Worm (Caenorhabditis elegans): ENCODE results near the gene nxf-1.

The nxf-1 gene

DNA sequence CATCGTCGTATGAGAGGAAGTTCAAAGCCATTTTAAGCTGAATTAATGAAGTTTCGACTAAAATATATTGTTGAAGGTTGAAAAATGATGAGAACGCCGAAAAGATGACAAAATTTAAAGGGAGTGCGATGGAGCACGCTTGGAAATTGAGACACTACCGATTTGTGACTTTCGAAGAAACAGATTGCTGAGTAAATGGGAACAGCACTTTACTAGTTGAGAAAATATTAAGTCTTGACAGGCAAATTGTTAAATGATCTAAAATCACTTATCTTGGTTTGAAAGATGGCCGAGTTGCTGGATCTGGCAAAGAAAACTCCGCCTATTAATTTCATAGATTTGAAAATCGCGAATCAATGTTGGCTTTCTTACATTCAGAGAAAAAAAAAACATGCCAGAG, 8.5 kb upstream of the nxf-1 start, which contains the start of gene rpoa-12:
Gene rpoa-12 (minus strand): TSS at position 37 of the 400 bp plus-strand sequence.
- TF ChIP-seq unc-130 (tag; optimal IDR thresholded peaks at IDR 0.05): peak; percentile 1
- TF ChIP-seq hlh-4 (tag; optimal IDR thresholded peaks at IDR 0.05): no peak
- TF ChIP-seq nhr-77 (tag; optimal IDR thresholded peaks at IDR 0.05): no peak
- TF ChIP-seq nhr-47 (tag; optimal IDR thresholded peaks at IDR 0.05): peak; percentile 67
- TF ChIP-seq F16B12.6 (tag; optimal IDR thresholded peaks at IDR 0.05): peak; percentile 27
- no peak for TF ChIP-seq ceh-63 (GFP tag; optimal IDR thresholded peaks at IDR 0.05)
- no peak for TF ChIP-seq mdl-1 (tag; optimal IDR thresholded peaks at IDR 0.05)
- peak in 1 of 2 experiments; percentile 64 for TF ChIP-seq ztf-11 (tag; optimal IDR thresholded peaks at IDR 0.05)
- TF ChIP-seq ceh-8 (GFP tag; optimal IDR thresholded peaks at IDR 0.05): no peak
- peak; percentile 27 to 76 for TF ChIP-seq lin-35 (GFP tag; optimal IDR thresholded peaks at IDR 0.05)
- TF ChIP-seq vab-15 (tag; optimal IDR thresholded peaks at IDR 0.05): peak; percentile 50
- TF ChIP-seq ama-1 (optimal IDR thresholded peaks at IDR 0.05): no peak
- no peak for TF ChIP-seq snpc-4 (tag; optimal IDR thresholded peaks at IDR 0.05)
- peak; percentile 53 for TF ChIP-seq lin-14 (GFP tag; optimal IDR thresholded peaks at IDR 0.05)
- no peak for TF ChIP-seq alr-1 (tag; optimal IDR thresholded peaks at IDR 0.05; ENCODE audit: borderline replicate concordance)
- TF ChIP-seq ces-1 (GFP tag; optimal IDR thresholded peaks at IDR 0.05): no peak
- no peak for TF ChIP-seq tlp-1 (tag; optimal IDR thresholded peaks at IDR 0.05)
- peak; percentile 25 for TF ChIP-seq ceh-90 (tag; optimal IDR thresholded peaks at IDR 0.05)
- peak; percentile 56 for TF ChIP-seq nhr-20 (tag; optimal IDR thresholded peaks at IDR 0.05)
- TF ChIP-seq lin-39 (tag; optimal IDR thresholded peaks at IDR 0.05): no peak
- no peak for TF ChIP-seq grh-1 (GFP tag; IDR thresholded peaks at IDR 0.05)
- no peak for TF ChIP-seq ets-5 (GFP tag; IDR thresholded peaks at IDR 0.05)
- no peak for TF ChIP-seq nhr-76 (tag; optimal IDR thresholded peaks at IDR 0.05)
- TF ChIP-seq xbp-1 (tag; optimal IDR thresholded peaks at IDR 0.05): peak; percentile 55
- TF ChIP-seq irx-1 (tag; optimal IDR thresholded peaks at IDR 0.05): no peak
- no peak for TF ChIP-seq aha-1 (tag; optimal IDR thresholded peaks at IDR 0.05)
- TF ChIP-seq nhr-28 (tag; optimal IDR thresholded peaks at IDR 0.05): no peak
- TF ChIP-seq nhr-11 (tag; optimal IDR thresholded peaks at IDR 0.05): no peak
- TF ChIP-seq blmp-1 (tag; optimal IDR thresholded peaks at IDR 0.05): no peak
- no peak for TF ChIP-seq egl-27 (tag; optimal IDR thresholded peaks at IDR 0.05)
- no peak for TF ChIP-seq pqm-1 (tag; optimal IDR thresholded peaks at IDR 0.05)
- TF ChIP-seq hpl-2 (GFP tag; optimal IDR thresholded peaks at IDR 0.05): no peak
- 0 out of 2 replicates have a peak, but pooled peaks have one; percentile 44 for TF ChIP-seq unc-98 (GFP tag; IDR thresholded peaks at IDR 0.05)
- TF ChIP-seq nhr-71 (tag; optimal IDR thresholded peaks at IDR 0.05): peak; percentile 62
- no peak for TF ChIP-seq mef-2 (tag; optimal IDR thresholded peaks at IDR 0.05)
- TF ChIP-seq C34B4.2 (tag; optimal IDR thresholded peaks at IDR 0.05): no peak
- TF ChIP-seq snu-23 (GFP tag; optimal IDR thresholded peaks at IDR 0.05): peak; percentile 57
- no peak for TF ChIP-seq zip-4 (GFP tag; optimal IDR thresholded peaks at IDR 0.05)
- TF ChIP-seq C04F5.9 (tag; optimal IDR thresholded peaks at IDR 0.05): no peak
- TF ChIP-seq efl-3 (GFP tag; optimal IDR thresholded peaks at IDR 0.05): no peak
- TF ChIP-seq dsc-1 (tag; optimal IDR thresholded peaks at IDR 0.05): peak; percentile 42
- no peak for TF ChIP-seq ztf-4 (tag; optimal IDR thresholded peaks at IDR 0.05)
- no peak for TF ChIP-seq unc-86 (tag; optimal IDR thresholded peaks at IDR 0.05)
- no peak for TF ChIP-seq nhr-85 (tag)
- TF ChIP-seq nhr-237 (tag; optimal IDR thresholded peaks at IDR 0.05): no peak
- peak; percentile 94 for TF ChIP-seq skn-1 (tag; optimal IDR thresholded peaks at IDR 0.05)
- no peak for TF ChIP-seq mab-9 (GFP tag; IDR thresholded peaks at IDR 0.05)
- no peak for TF ChIP-seq mep-1 (tag; optimal IDR thresholded peaks at IDR 0.05)
- no peak for TF ChIP-seq fkh-4 (tag; optimal IDR thresholded peaks at IDR 0.05; ENCODE audit: borderline replicate concordance)
- no peak for TF ChIP-seq zag-1 (tag; optimal IDR thresholded peaks at IDR 0.05)
- peak; percentile 92 for TF ChIP-seq pax-3 (tag; optimal IDR thresholded peaks at IDR 0.05)
- TF ChIP-seq lir-3 (tag; optimal IDR thresholded peaks at IDR 0.05; ENCODE audit: poor library complexity): peak; percentile 68
- TF ChIP-seq swsn-7 (tag; optimal IDR thresholded peaks at IDR 0.05): peak; percentile 29
- no peak for TF ChIP-seq pag-3 (tag; optimal IDR thresholded peaks at IDR 0.05; ENCODE audit: borderline replicate concordance, insufficient read depth)

All from whole organism, L1 larva.